Worm (Caenorhabditis elegans): ENCODE data around the gene tag-124.

- TF ChIP-seq xbp-1 (tag; optimal IDR thresholded peaks at IDR 0.05) (peak; percentile 61), egl-27 (tag; optimal IDR thresholded peaks at IDR 0.05) (no peak), aly-2 (tag; optimal IDR thresholded peaks at IDR 0.05) (no peak), fos-1 (tag; optimal IDR thresholded peaks at IDR 0.05) (peak; percentile 22), ztf-11 (tag; optimal IDR thresholded peaks at IDR 0.05) (no peak), tbx-2 (tag; optimal IDR thresholded peaks at IDR 0.05) (peak; percentile 73), zag-1 (tag; optimal IDR thresholded peaks at IDR 0.05) (no peak)
Measured at ce11 chrII:9601069-9601468, 10.0 kb downstream of the tag-124 start.
